Worm (Caenorhabditis elegans): ENCODE results near the gene clc-28.

DNA sequence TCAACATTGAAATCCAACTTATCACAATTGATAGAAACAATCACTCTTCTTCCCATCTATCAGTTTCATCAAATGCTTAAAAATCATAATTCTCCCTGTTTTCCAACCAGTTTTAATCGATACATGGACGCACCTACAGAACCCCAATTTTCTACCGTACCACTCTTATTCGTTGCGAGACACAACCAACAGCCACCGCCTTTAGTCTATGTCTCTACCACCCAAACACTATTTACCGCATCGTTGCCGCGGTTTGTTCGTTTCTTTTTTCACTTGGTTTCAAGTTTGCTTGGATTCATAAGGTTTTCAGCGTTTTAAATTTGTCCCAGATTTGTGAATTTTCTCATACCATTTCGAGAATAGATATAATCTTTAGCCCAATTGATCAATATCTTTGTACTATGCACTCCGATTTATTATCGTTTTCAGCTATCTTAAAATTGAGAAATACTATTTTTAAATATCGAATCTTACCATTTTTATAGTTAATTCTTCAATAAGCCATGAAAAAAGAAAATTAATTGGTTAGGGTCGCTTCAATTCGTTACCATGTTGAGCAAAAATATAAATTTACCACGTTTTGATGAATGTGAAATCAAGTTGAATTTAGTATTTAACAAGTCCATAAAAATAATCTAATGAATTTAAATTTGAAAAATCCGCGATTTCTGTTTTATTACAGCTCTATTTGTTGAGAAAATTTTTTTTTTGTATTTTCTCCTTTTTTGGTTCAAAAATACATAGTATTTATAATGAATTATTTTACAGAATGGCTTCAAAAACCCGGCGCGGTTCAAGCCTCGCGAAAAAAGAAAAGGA lies 28.8 kb downstream of the clc-28 start, which contains the start of gene F10E9.3:
- no peak for TF ChIP-seq tra-4 (tag; optimal IDR thresholded peaks at IDR 0.05)
- TF ChIP-seq B0310.2 (tag; optimal IDR thresholded peaks at IDR 0.05) = no peak
- TF ChIP-seq ceh-13 (GFP tag; optimal IDR thresholded peaks at IDR 0.05) = no peak
- TF ChIP-seq tbx-11 (GFP tag; IDR thresholded peaks at IDR 0.05) = no peak
- no peak for TF ChIP-seq hnd-1 (tag; optimal IDR thresholded peaks at IDR 0.05)
